Fruit fly (Drosophila melanogaster) whole organism, embryonic: ENCODE measurements around the gene vih.

Experiments used
- BEAF-32 ChIP-seq: fragments of 200-800 bp; sonication (Bioruptor generic); optimal IDR thresholded peaks from 3 replicates; lab custom pipeline; 2017; ENCODE audit warnings: missing biosample characterization, missing genetic modification characterization, mild to moderate bottlenecking, moderate library complexity, missing genetic modification reagents
- BtbVII ChIP-seq: fragments of 200-800 bp; sonication (Bioruptor generic); optimal IDR thresholded peaks from 3 replicates; lab custom pipeline; 2017; ENCODE audit warnings: missing biosample characterization, mild to moderate bottlenecking, missing genetic modification characterization
- CG10274 ChIP-seq: fragments of 200-800 bp; sonication (Bioruptor generic); optimal IDR thresholded peaks from 3 replicates; lab custom pipeline; 2017; ENCODE audit warnings: missing biosample characterization, mild to moderate bottlenecking, missing genetic modification characterization
- CG10543 ChIP-seq: fragments of 200-800 bp; sonication (Bioruptor generic); optimal IDR thresholded peaks from 3 replicates; lab custom pipeline; 2017; ENCODE audit warnings: missing biosample characterization, mild to moderate bottlenecking, missing genetic modification characterization, moderate library complexity
- CG12236 ChIP-seq: fragments of 200-800 bp; sonication (Bioruptor generic); optimal IDR thresholded peaks from 2 replicates; lab custom pipeline; 2016; ENCODE audit warnings: missing biosample characterization, missing genetic modification characterization
- CG12299 ChIP-seq: fragments of 200-800 bp; sonication (Bioruptor generic); optimal IDR thresholded peaks from 2 replicates; lab custom pipeline; 2018; ENCODE audit warnings: missing biosample characterization, mild to moderate bottlenecking, missing genetic modification characterization
- CG14050 ChIP-seq: fragments of 200-800 bp; sonication (Bioruptor generic); IDR thresholded peaks from 3 replicates; pipeline ENCODE4 v1.3.6; 2022; ENCODE audit warnings: missing biosample characterization, missing genetic modification characterization
- CG15011 ChIP-seq: fragments of 200-800 bp; sonication (Bioruptor generic); optimal IDR thresholded peaks from 3 replicates; lab custom pipeline; 2018; ENCODE audit warnings: missing biosample characterization, mild to moderate bottlenecking, missing genetic modification characterization
- CG15073 ChIP-seq: fragments of 200-800 bp; sonication (Bioruptor generic); optimal IDR thresholded peaks from 2 replicates; lab custom pipeline; 2016; ENCODE audit warnings: missing biosample characterization, missing genetic modification characterization
- CG18476 ChIP-seq: fragments of 200-800 bp; sonication (Bioruptor generic); optimal IDR thresholded peaks from 2 replicates; lab custom pipeline; 2016; ENCODE audit warnings: missing biosample characterization, mild to moderate bottlenecking, missing genetic modification characterization
- CG2875 ChIP-seq: fragments of 200-800 bp; sonication (Bioruptor generic); optimal IDR thresholded peaks from 2 replicates; lab custom pipeline; 2017; ENCODE audit warnings: missing biosample characterization, mild to moderate bottlenecking, missing genetic modification characterization, missing genetic modification reagents
- CG30403 ChIP-seq: fragments of 200-800 bp; sonication (Bioruptor generic); optimal IDR thresholded peaks from 3 replicates; lab custom pipeline; 2016; ENCODE audit warnings: missing biosample characterization, missing genetic modification characterization
- CG32767 ChIP-seq: fragments of 200-800 bp; sonication (Bioruptor generic); IDR thresholded peaks from 2 replicates; pipeline ENCODE4 v1.3.6; 2022; ENCODE audit warnings: missing biosample characterization, missing genetic modification characterization
- CG4360 ChIP-seq: fragments of 200-800 bp; sonication (Bioruptor generic); IDR thresholded peaks from 2 replicates; pipeline ENCODE4 v1.3.6; 2022; ENCODE audit warnings: missing biosample characterization, missing genetic modification characterization
- CG4707 ChIP-seq: fragments of 200-800 bp; sonication (Bioruptor generic); optimal IDR thresholded peaks from 2 replicates; lab custom pipeline; 2018; ENCODE audit warnings: missing biosample characterization, mild to moderate bottlenecking, missing genetic modification characterization, moderate library complexity
- CG6683 ChIP-seq: fragments of 200-800 bp; sonication (Bioruptor generic); optimal IDR thresholded peaks from 2 replicates; lab custom pipeline; 2017; ENCODE audit warnings: missing biosample characterization, mild to moderate bottlenecking, missing genetic modification characterization, missing genetic modification reagents
- CG6689 ChIP-seq: fragments of 200-800 bp; sonication (Bioruptor generic); IDR thresholded peaks from 2 replicates; pipeline ENCODE4 v1.3.6; 2022; ENCODE audit warnings: missing biosample characterization, missing genetic modification characterization
- CG7271 ChIP-seq: fragments of 200-800 bp; sonication (Bioruptor generic); optimal IDR thresholded peaks from 2 replicates; lab custom pipeline; 2018; ENCODE audit warnings: missing biosample characterization, mild to moderate bottlenecking, missing genetic modification characterization, moderate library complexity
- CG7963 ChIP-seq: fragments of 200-800 bp; sonication (Bioruptor generic); IDR thresholded peaks from 3 replicates; pipeline ENCODE4 v1.3.6; 2022; ENCODE audit warnings: missing biosample characterization, missing genetic modification characterization; ENCODE audit not compliant: partially characterized antibody
- Deaf1 ChIP-seq: fragments of 200-800 bp; optimal IDR thresholded peaks from 3 replicates; lab custom pipeline; 2019; ENCODE audit warnings: missing biosample characterization, mild to moderate bottlenecking, missing genetic modification characterization, moderate library complexity
- HLHmδ ChIP-seq: fragments of 200-800 bp; sonication (Bioruptor generic); optimal IDR thresholded peaks from 2 replicates; lab custom pipeline; 2018; ENCODE audit warnings: missing biosample characterization, mild to moderate bottlenecking, missing genetic modification characterization, moderate library complexity
- Hmr ChIP-seq: fragments of 200-800 bp; sonication (Bioruptor generic); optimal IDR thresholded peaks from 3 replicates; lab custom pipeline; 2017; ENCODE audit warnings: mild to moderate bottlenecking, missing biosample characterization, missing genetic modification reagents, missing genetic modification characterization
- Meics ChIP-seq: fragments of 200-800 bp; sonication (Bioruptor generic); optimal IDR thresholded peaks from 2 replicates; lab custom pipeline; 2017; ENCODE audit warnings: missing biosample characterization, mild to moderate bottlenecking, missing genetic modification characterization
- Mrtf ChIP-seq: fragments of 200-800 bp; sonication (Bioruptor generic); IDR thresholded peaks from 3 replicates; pipeline ENCODE4 v1.3.6; 2022; ENCODE audit warnings: missing biosample characterization, missing genetic modification characterization
- NK7.1 ChIP-seq: fragments of 200-800 bp; sonication (Bioruptor generic); optimal IDR thresholded peaks from 3 replicates; lab custom pipeline; 2016; ENCODE audit warnings: missing biosample characterization, missing genetic modification characterization
- Nf-YB ChIP-seq: fragments of 200-800 bp; sonication (Bioruptor generic); optimal IDR thresholded peaks from 3 replicates; lab custom pipeline; 2019; ENCODE audit warnings: missing biosample characterization, mild to moderate bottlenecking, missing genetic modification characterization, moderate library complexity
- Sin3A ChIP-seq: fragments of >200 bp; optimal IDR thresholded peaks from 2 replicates; lab custom pipeline; 2018
- Six4 ChIP-seq: fragments of 200-800 bp; sonication (Bioruptor generic); optimal IDR thresholded peaks from 2 replicates; lab custom pipeline; 2016; ENCODE audit warnings: missing biosample characterization, missing genetic modification characterization
- Sry-β ChIP-seq: fragments of 200-800 bp; sonication (Bioruptor generic); optimal IDR thresholded peaks from 2 replicates; lab custom pipeline; 2018; ENCODE audit warnings: missing biosample characterization, mild to moderate bottlenecking, missing genetic modification characterization, moderate library complexity
- Xbp1 ChIP-seq: fragments of 200-800 bp; sonication (Bioruptor generic); optimal IDR thresholded peaks from 3 replicates; lab custom pipeline; 2016; ENCODE audit warnings: missing biosample characterization, mild to moderate bottlenecking, missing genetic modification characterization
- ase ChIP-seq: fragments of 200-800 bp; sonication (Bioruptor generic); IDR thresholded peaks from 3 replicates; pipeline ENCODE4 v1.3.6; 2022; ENCODE audit warnings: missing biosample characterization, missing genetic modification characterization
- ash1 ChIP-seq: fragments of 200-800 bp; sonication (Bioruptor generic); optimal IDR thresholded peaks from 2 replicates; lab custom pipeline; 2018; ENCODE audit warnings: missing biosample characterization, mild to moderate bottlenecking, missing genetic modification characterization
- bab2 ChIP-seq: fragments of 200-800 bp; sonication (Bioruptor generic); optimal IDR thresholded peaks from 2 replicates; lab custom pipeline; 2016; ENCODE audit warnings: missing biosample characterization, missing genetic modification characterization
- dm ChIP-seq: fragments of 200-800 bp; sonication (Bioruptor generic); optimal IDR thresholded peaks from 3 replicates; lab custom pipeline; 2016; ENCODE audit warnings: missing biosample characterization, missing genetic modification characterization
- ems ChIP-seq: fragments of 200-800 bp; sonication (Bioruptor generic); optimal IDR thresholded peaks from 3 replicates; lab custom pipeline; 2016; ENCODE audit warnings: missing biosample characterization, missing genetic modification characterization
- fd3F ChIP-seq: fragments of 200-800 bp; sonication (Bioruptor generic); optimal IDR thresholded peaks from 2 replicates; lab custom pipeline; 2018; ENCODE audit warnings: missing biosample characterization, mild to moderate bottlenecking, missing genetic modification characterization, moderate library complexity
- grau ChIP-seq: fragments of 200-800 bp; optimal IDR thresholded peaks from 3 replicates; lab custom pipeline; 2019; ENCODE audit warnings: missing biosample characterization, mild to moderate bottlenecking, missing genetic modification characterization, moderate library complexity
- ham ChIP-seq: fragments of 200-800 bp; sonication (Bioruptor generic); IDR thresholded peaks from 2 replicates; pipeline ENCODE4 v1.3.6; 2022; ENCODE audit warnings: missing biosample characterization, missing genetic modification characterization
- mld ChIP-seq: fragments of 200-800 bp; sonication (Bioruptor generic); IDR thresholded peaks from 3 replicates; pipeline ENCODE4 v1.3.6; 2022; ENCODE audit warnings: missing biosample characterization, missing genetic modification characterization; ENCODE audit not compliant: partially characterized antibody
- nerfin-2 ChIP-seq: fragments of 200-800 bp; sonication (Bioruptor generic); IDR thresholded peaks from 2 replicates; pipeline ENCODE4 v1.3.6; 2022; ENCODE audit warnings: missing biosample characterization, missing genetic modification characterization; ENCODE audit not compliant: partially characterized antibody
- odd ChIP-seq: fragments of 200-800 bp; sonication (Bioruptor generic); optimal IDR thresholded peaks from 2 replicates; lab custom pipeline; 2017; ENCODE audit warnings: missing biosample characterization, mild to moderate bottlenecking, missing genetic modification characterization
- peb ChIP-seq: fragments of 200-800 bp; sonication (Bioruptor generic); IDR thresholded peaks from 2 replicates; pipeline ENCODE4 v1.3.6; 2022; ENCODE audit warnings: missing biosample characterization, missing genetic modification characterization
- sc ChIP-seq, 3 experiments: fragments of >200 bp in 2 of 3; fragments of 200-800 bp in 1 of 3; sonication (Bioruptor generic) in 1 of 3; optimal IDR thresholded peaks; 2 replicates in 2 of 3; 3 replicates in 1 of 3; lab custom pipeline; 2017; ENCODE audit warnings: mild to moderate bottlenecking in 1 of 3, missing biosample characterization in 1 of 3, missing genetic modification characterization in 1 of 3, missing genetic modification reagents in 1 of 3
- seq ChIP-seq: fragments of 200-800 bp; sonication (Bioruptor generic); IDR thresholded peaks from 2 replicates; pipeline ENCODE4 v1.3.6; 2022; ENCODE audit warnings: missing biosample characterization, missing genetic modification characterization
- slp2 ChIP-seq: fragments of 200-800 bp; sonication (Bioruptor generic); optimal IDR thresholded peaks from 2 replicates; lab custom pipeline; 2016; ENCODE audit warnings: missing biosample characterization, missing genetic modification characterization
- tgo ChIP-seq: fragments of 200-800 bp; sonication (Bioruptor generic); IDR thresholded peaks from 3 replicates; pipeline ENCODE4 v1.3.6; 2022; ENCODE audit warnings: missing biosample characterization, missing genetic modification characterization
- tin ChIP-seq: fragments of 200-800 bp; sonication (Bioruptor generic); optimal IDR thresholded peaks from 3 replicates; lab custom pipeline; 2016; ENCODE audit warnings: missing biosample characterization, missing genetic modification characterization
- tna ChIP-seq: fragments of 200-800 bp; sonication (Bioruptor generic); IDR thresholded peaks from 2 replicates; pipeline ENCODE4 v1.3.6; 2022; ENCODE audit warnings: missing biosample characterization, missing genetic modification characterization; ENCODE audit not compliant: partially characterized antibody
- usp ChIP-seq: fragments of >200 bp; optimal IDR thresholded peaks from 2 replicates; lab custom pipeline; 2017; ENCODE audit warnings: missing biosample characterization, missing genetic modification characterization
- z ChIP-seq: fragments of 200-800 bp; sonication (Bioruptor generic); IDR thresholded peaks from 3 replicates; pipeline ENCODE4 v1.3.6; 2022; ENCODE audit warnings: missing biosample characterization, missing genetic modification characterization

Gene vih

DNA sequence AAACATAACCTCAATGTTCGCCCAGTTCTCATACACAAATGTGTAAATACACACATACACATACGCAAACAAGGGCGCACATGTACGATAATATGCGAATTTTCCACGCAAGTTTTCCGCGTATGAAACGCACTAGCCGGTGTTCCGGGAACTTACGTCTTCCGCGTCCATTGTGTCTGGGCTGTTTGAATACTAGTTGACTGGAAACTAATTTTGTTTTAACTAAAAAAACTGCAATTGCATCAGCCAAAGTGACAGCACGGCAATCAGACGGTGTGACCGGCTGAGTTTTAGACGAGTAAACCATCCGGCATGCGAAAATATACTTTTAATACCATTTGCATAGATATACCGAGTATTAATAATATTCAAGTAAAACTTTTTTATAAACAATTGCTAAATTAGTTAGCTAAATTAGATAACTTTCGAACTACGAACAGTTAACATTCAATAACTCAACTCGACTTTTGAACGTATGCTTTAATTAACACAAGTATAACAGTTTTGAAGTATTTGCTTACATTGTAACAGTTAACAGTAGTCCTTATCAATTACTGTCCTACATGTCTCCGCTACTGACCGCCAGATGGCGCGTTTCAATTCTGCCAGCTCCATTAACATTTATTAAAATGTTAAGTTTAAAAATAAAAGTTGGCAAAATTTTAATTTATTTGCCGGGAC is 22.5 kb downstream of the vih start, which contains the start of gene eIF2beta (continued):
- TF ChIP-seq CG10274 (GFP tag; lab: Kevin White, UChicago) (no peak), z (GFP tag; lab: Robert Waterston, UW) (no peak), usp (GFP tag; lab: Kevin White, UChicago) (no peak), tgo (GFP tag; lab: Robert Waterston, UW) (no peak), NK7.1 (GFP tag; lab: Kevin White, UChicago) (no peak), tin (GFP tag; lab: Kevin White, UChicago) (peak; percentile 31), CG32767 (GFP tag; lab: Robert Waterston, UW) (no peak), CG2875 (GFP tag; lab: Kevin White, UChicago) (peak; percentile 4), CG4360 (GFP tag; lab: Robert Waterston, UW) (no peak), tna (no peak), Mrtf (GFP tag; lab: Robert Waterston, UW) (no peak), peb (GFP tag; lab: Robert Waterston, UW) (no peak), Six4 (GFP tag; lab: Kevin White, UChicago) (no peak), Meics (GFP tag; lab: Kevin White, UChicago) (peak; percentile 64), ham (GFP tag; lab: Robert Waterston, UW) (no peak), CG12299 (tag; lab: Kevin White, UChicago) (no peak), HLHmδ (GFP tag; lab: Kevin White, UChicago) (peak; percentile 57), Hmr (peak; percentile 32), CG18476 (peak; percentile 41), CG30403 (GFP tag; lab: Kevin White, UChicago) (no peak), CG15073 (no peak), CG12236 (GFP tag; lab: Kevin White, UChicago) (no peak), BtbVII (GFP tag; lab: Kevin White, UChicago) (peak; percentile 51), CG6689 (GFP tag; lab: Robert Waterston, UW) (no peak), Sin3A (lab: Kevin White, UChicago) (peak; percentile 55), CG10543 (peak; percentile 27), fd3F (no peak), ase (GFP tag; lab: Robert Waterston, UW) (no peak; the same call in 2 of the 3 replicates), bab2 (no peak), mld (GFP tag; lab: Robert Waterston, UW) (no peak), CG6683 (GFP tag; lab: Kevin White, UChicago) (no peak), CG4707 (GFP tag; lab: Kevin White, UChicago) (peak; percentile 70), BEAF-32 (GFP tag; lab: Kevin White, UChicago) (peak; percentile 40), slp2 (GFP tag; lab: Kevin White, UChicago) (peak; percentile 37), Nf-YB (GFP tag; lab: Kevin White, UChicago) (no peak), CG7271 (tag; lab: Kevin White, UChicago) (no peak), Deaf1 (tag; lab: Kevin White, UChicago) (no peak), CG15011 (GFP tag; lab: Kevin White, UChicago) (no peak), ash1 (GFP tag; lab: Kevin White, UChicago) (no peak), grau (peak; percentile 43), seq (no peak), CG7963 (GFP tag; lab: Robert Waterston, UW) (no peak), sc (optimal IDR thresholded peaks at IDR 0.05; lab: Kevin White, UChicago) (no peak), sc (GFP tag; optimal IDR thresholded peaks at IDR 0.05; lab: Kevin White, UChicago) (no peak), CG14050 (GFP tag; lab: Robert Waterston, UW) (no peak; the same call in 2 of the 3 replicates), ems (no peak), dm (peak; percentile 84), Xbp1 (GFP tag; lab: Kevin White, UChicago) (peak; percentile 34), Sry-β (peak; percentile 19), odd (GFP tag; lab: Kevin White, UChicago) (peak; percentile 58), nerfin-2 (no peak)
